Worm (Caenorhabditis elegans) whole organism, young adult: Measurements from ENCODE around the gene cpt-5.
A peak's percentile ranks its signal among the peaks of the same experiment; 100 is the strongest.

ENCODE experiments used
- B0336.3 ChIP-seq: fragments of 200-800 bp; sonication (Bioruptor generic); IDR thresholded peaks from 2 replicates; pipeline ENCODE4 v1.3.6; 2022; ENCODE audit warnings: missing genetic modification characterization, missing compliant biosample characterization
- C06A6.2 ChIP-seq: fragments of 200-800 bp; sonication (Bioruptor generic); conservative IDR thresholded peaks from 2 replicates; pipeline ENCODE4 v1.3.6; 2022; ENCODE audit warnings: missing genetic modification characterization, missing compliant biosample characterization
- F10E7.11 ChIP-seq: sonication (generic microtip); optimal IDR thresholded peaks from 2 replicates; lab custom pipeline; 2017; ENCODE audit warnings: mild to moderate bottlenecking, missing genetic modification characterization, moderate library complexity, missing compliant biosample characterization
- F23B12.7 ChIP-seq: sonication (generic microtip); optimal IDR thresholded peaks from 2 replicates; lab custom pipeline; 2017; ENCODE audit warnings: missing genetic modification characterization, mild to moderate bottlenecking, missing compliant biosample characterization, antibody characterized with exemption, moderate library complexity; ENCODE audit not compliant: insufficient read depth
- F37B4.10 ChIP-seq: fragments of 200-800 bp; sonication (Bioruptor generic); IDR thresholded peaks from 2 replicates; pipeline ENCODE4 v1.3.6; 2022; ENCODE audit warnings: missing genetic modification characterization, missing compliant biosample characterization
- K11D2.4 ChIP-seq: fragments of 200-800 bp; sonication (Bioruptor generic); IDR thresholded peaks from 2 replicates; pipeline ENCODE4 v1.3.6; 2022; ENCODE audit warnings: missing genetic modification reagents, missing genetic modification characterization, missing compliant biosample characterization
- Y53F4B.3 ChIP-seq: fragments of 200-800 bp; sonication (Bioruptor generic); IDR thresholded peaks from 2 replicates; pipeline ENCODE4 v1.3.6; 2022; ENCODE audit warnings: missing genetic modification reagents, missing genetic modification characterization, missing compliant biosample characterization
- Y79H2A.3 ChIP-seq: fragments of 200-800 bp; sonication (Bioruptor generic); conservative IDR thresholded peaks from 2 replicates; pipeline ENCODE4 v1.3.6; 2022; ENCODE audit warnings: missing genetic modification reagents, missing genetic modification characterization, missing compliant biosample characterization
- Y95B8A.8 ChIP-seq: fragments of 200-800 bp; sonication (Bioruptor generic); IDR thresholded peaks from 2 replicates; pipeline ENCODE4 v1.3.6; 2022; ENCODE audit warnings: missing genetic modification reagents, missing genetic modification characterization, missing compliant biosample characterization
- ZK185.1 ChIP-seq: sonication (generic microtip); optimal IDR thresholded peaks from 2 replicates; lab custom pipeline; 2016; ENCODE audit warnings: mild to moderate bottlenecking, missing genetic modification characterization, missing compliant biosample characterization; ENCODE audit not compliant: poor library complexity, severe bottlenecking
- ama-1 ChIP-seq, 3 experiments: fragments of 150-350 bp in 1 of 3; sonication (generic microtip) in 2 of 3; optimal IDR thresholded peaks; 2 replicates each; lab custom pipeline; 2014 to 2018; ENCODE audit warnings: missing biosample characterization in 2 of 3, missing genetic modification characterization in 2 of 3, missing genetic modification reagents in 2 of 3
- aptf-2 ChIP-seq: fragments of 200-800 bp; sonication (Bioruptor generic); conservative IDR thresholded peaks from 2 replicates; pipeline ENCODE4 v1.3.6; 2022; ENCODE audit warnings: missing genetic modification reagents, missing genetic modification characterization, missing compliant biosample characterization
- atf-7 ChIP-seq: sonication (generic microtip); optimal IDR thresholded peaks from 2 replicates; lab custom pipeline; 2017; ENCODE audit warnings: mild to moderate bottlenecking, missing genetic modification characterization, missing compliant biosample characterization
- attf-5 ChIP-seq: fragments of 200-800 bp; sonication (Bioruptor generic); optimal IDR thresholded peaks from 2 replicates; lab custom pipeline; 2018; ENCODE audit warnings: mild to moderate bottlenecking, missing genetic modification characterization, missing compliant biosample characterization
- bed-1 ChIP-seq: fragments of 200-800 bp; sonication (Bioruptor generic); IDR thresholded peaks from 2 replicates; pipeline ENCODE4 v1.3.6; 2022; ENCODE audit warnings: missing genetic modification reagents, missing genetic modification characterization, missing compliant biosample characterization
- cebp-1 ChIP-seq, 2 experiments: fragments of 200-800 bp in 1 of 2; sonication (Bioruptor generic) in 1 of 2; sonication (generic microtip) in 1 of 2; IDR thresholded peaks in 1 of 2; optimal IDR thresholded peaks in 1 of 2; 2 replicates each; pipeline versions ENCODE4 v1.3.6 to Lab custom; 2017 to 2022; ENCODE audit warnings: missing compliant biosample characterization in 2 of 2, missing genetic modification characterization in 2 of 2, mild to moderate bottlenecking in 1 of 2, missing genetic modification reagents in 1 of 2, moderate library complexity in 1 of 2
- ceh-100 ChIP-seq: fragments of 200-800 bp; sonication (Bioruptor generic); IDR thresholded peaks from 2 replicates; pipeline ENCODE4 v1.3.6; 2022; ENCODE audit warnings: missing genetic modification reagents, missing genetic modification characterization, missing compliant biosample characterization
- ceh-27 ChIP-seq: fragments of 200-800 bp; sonication (Bioruptor generic); optimal IDR thresholded peaks from 2 replicates; lab custom pipeline; 2018; ENCODE audit warnings: mild to moderate bottlenecking, missing genetic modification characterization, moderate library complexity, missing compliant biosample characterization
- ceh-79 ChIP-seq: sonication (generic microtip); optimal IDR thresholded peaks from 2 replicates; lab custom pipeline; 2017; ENCODE audit warnings: mild to moderate bottlenecking, missing genetic modification characterization, missing compliant biosample characterization
- chd-7 ChIP-seq: sonication (generic microtip); optimal IDR thresholded peaks from 2 replicates; lab custom pipeline; 2016; ENCODE audit warnings: mild to moderate bottlenecking, missing genetic modification characterization, moderate library complexity, missing compliant biosample characterization
- dpl-1 ChIP-seq: fragments of 150-350 bp; optimal IDR thresholded peaks from 2 replicates; lab custom pipeline; 2014; ENCODE audit warnings: missing biosample characterization, missing genetic modification reagents, missing genetic modification characterization
- egl-44 ChIP-seq: fragments of 200-800 bp; sonication (Bioruptor generic); IDR thresholded peaks from 2 replicates; pipeline ENCODE4 v1.3.6; 2022; ENCODE audit warnings: missing genetic modification reagents, missing genetic modification characterization, missing compliant biosample characterization
- egrh-3 ChIP-seq: fragments of 200-800 bp; sonication (Bioruptor generic); IDR thresholded peaks from 2 replicates; pipeline ENCODE4 v1.3.6; 2022; ENCODE audit warnings: missing genetic modification reagents, missing genetic modification characterization, missing compliant biosample characterization
- gei-17 ChIP-seq: fragments of 200-800 bp; sonication (Bioruptor generic); optimal IDR thresholded peaks from 2 replicates; lab custom pipeline; 2018; ENCODE audit warnings: mild to moderate bottlenecking, missing genetic modification characterization, missing compliant biosample characterization
- hlh-12 ChIP-seq: sonication (generic microtip); optimal IDR thresholded peaks from 2 replicates; lab custom pipeline; 2016; ENCODE audit warnings: missing genetic modification characterization, missing compliant biosample characterization
- hrde-1 ChIP-seq: sonication (generic microtip); optimal IDR thresholded peaks from 2 replicates; lab custom pipeline; 2016; ENCODE audit warnings: missing genetic modification characterization, mild to moderate bottlenecking, missing compliant biosample characterization, moderate library complexity, missing genotype, missing genetic modification reagents, borderline replicate concordance
- let-526 ChIP-seq: fragments of 200-800 bp; sonication (Bioruptor generic); IDR thresholded peaks from 2 replicates; pipeline ENCODE4 v1.3.6; 2022; ENCODE audit warnings: missing genetic modification reagents, missing genetic modification characterization, missing compliant biosample characterization
- let-607 ChIP-seq, 2 experiments: fragments of 200-800 bp in 1 of 2; sonication (Bioruptor generic) in 1 of 2; sonication (generic microtip) in 1 of 2; optimal IDR thresholded peaks; 2 replicates each; lab custom pipeline; 2016 to 2018; ENCODE audit warnings: mild to moderate bottlenecking in 2 of 2, missing compliant biosample characterization in 2 of 2, missing genetic modification characterization in 2 of 2, moderate library complexity in 2 of 2, missing genotype in 1 of 2
- lin-26 ChIP-seq: fragments of 200-800 bp; sonication (Bioruptor generic); IDR thresholded peaks from 2 replicates; pipeline ENCODE4 v1.3.6; 2022; ENCODE audit warnings: missing genetic modification reagents, missing genetic modification characterization, missing compliant biosample characterization
- lin-40 ChIP-seq: sonication (generic microtip); optimal IDR thresholded peaks from 2 replicates; lab custom pipeline; 2016; ENCODE audit warnings: missing genetic modification characterization, mild to moderate bottlenecking, missing compliant biosample characterization, missing genotype, missing genetic modification reagents
- lir-1 ChIP-seq: fragments of 200-800 bp; sonication (Bioruptor generic); conservative IDR thresholded peaks from 2 replicates; pipeline ENCODE4 v1.3.6; 2022; ENCODE audit warnings: missing genetic modification reagents, missing genetic modification characterization, missing compliant biosample characterization
- lsl-1 ChIP-seq: fragments of 200-800 bp; sonication (Bioruptor generic); optimal IDR thresholded peaks from 2 replicates; lab custom pipeline; 2018; ENCODE audit warnings: mild to moderate bottlenecking, missing genetic modification characterization, moderate library complexity, missing compliant biosample characterization
- madf-10 ChIP-seq: sonication (generic microtip); optimal IDR thresholded peaks from 2 replicates; lab custom pipeline; 2016; ENCODE audit warnings: mild to moderate bottlenecking, missing genetic modification characterization, missing compliant biosample characterization
- madf-3 ChIP-seq: fragments of 200-800 bp; sonication (Bioruptor generic); IDR thresholded peaks from 2 replicates; pipeline ENCODE4 v1.3.6; 2022; ENCODE audit warnings: missing genetic modification reagents, missing genetic modification characterization, missing compliant biosample characterization
- madf-6 ChIP-seq: fragments of 200-800 bp; sonication (Bioruptor generic); IDR thresholded peaks from 2 replicates; pipeline ENCODE4 v1.3.6; 2022; ENCODE audit warnings: missing genetic modification reagents, missing genetic modification characterization, missing compliant biosample characterization
- mxl-1 ChIP-seq: sonication (generic microtip); optimal IDR thresholded peaks from 2 replicates; lab custom pipeline; 2016; ENCODE audit warnings: missing genetic modification characterization, missing compliant biosample characterization
- nfyb-1 ChIP-seq: fragments of 200-800 bp; sonication (Bioruptor generic); IDR thresholded peaks from 2 replicates; pipeline ENCODE4 v1.3.6; 2022; ENCODE audit warnings: missing genetic modification reagents, missing genetic modification characterization, missing compliant biosample characterization
- nhr-80 ChIP-seq: sonication (generic microtip); optimal IDR thresholded peaks from 2 replicates; lab custom pipeline; 2016; ENCODE audit warnings: missing genetic modification characterization, missing compliant biosample characterization
- nhr-90 ChIP-seq: sonication (generic microtip); optimal IDR thresholded peaks from 2 replicates; lab custom pipeline; 2016; ENCODE audit warnings: missing genotype, mild to moderate bottlenecking, missing genetic modification characterization, missing compliant biosample characterization
- pbrm-1 ChIP-seq: fragments of 200-800 bp; sonication (Bioruptor generic); IDR thresholded peaks from 2 replicates; pipeline ENCODE4 v1.3.6; 2022; ENCODE audit warnings: missing genetic modification reagents, missing genetic modification characterization, missing compliant biosample characterization
- pha-4 ChIP-seq: fragments of 150-350 bp; sonication (generic microtip); optimal IDR thresholded peaks from 2 replicates; lab custom pipeline; 2014; ENCODE audit warnings: missing biosample characterization, missing genetic modification reagents, missing genetic modification characterization
- sdz-38 ChIP-seq: sonication (generic microtip); optimal IDR thresholded peaks from 2 replicates; lab custom pipeline; 2016; ENCODE audit warnings: missing genotype, missing genetic modification characterization, missing compliant biosample characterization
- somi-1 ChIP-seq: fragments of 200-800 bp; sonication (Bioruptor generic); optimal IDR thresholded peaks from 2 replicates; lab custom pipeline; 2018; ENCODE audit warnings: mild to moderate bottlenecking, missing genetic modification characterization, missing compliant biosample characterization
- sptf-2 ChIP-seq: fragments of 200-800 bp; sonication (Bioruptor generic); optimal IDR thresholded peaks from 2 replicates; lab custom pipeline; 2018; ENCODE audit warnings: mild to moderate bottlenecking, missing genetic modification characterization, missing compliant biosample characterization
- unc-62 ChIP-seq: fragments of 150-350 bp; optimal IDR thresholded peaks from 2 replicates; lab custom pipeline; 2014; ENCODE audit warnings: missing biosample characterization, missing genetic modification reagents, missing genetic modification characterization

The cpt-5 gene

ce11 chrV:13908120-13908915 is 35.3 kb downstream of the cpt-5 start (continued):
- TF ChIP-seq nhr-90 (tag; lab: Kevin White, UChicago): no peak
- TF ChIP-seq, all 124 proteins: peak for 17

- TF ChIP-seq attf-5 (GFP tag; lab: Kevin White, UChicago) (no peak), dpl-1 (GFP tag; lab: Kevin White, UChicago) (no peak), lsl-1 (GFP tag; lab: Kevin White, UChicago) (no peak), sptf-2 (no peak), hrde-1 (tag; lab: Kevin White, UChicago) (no peak), Y95B8A.8 (no peak), cebp-1 (GFP tag; IDR thresholded peaks at IDR 0.05; lab: Robert Waterston, UW) (no peak), cebp-1 (tag; optimal IDR thresholded peaks at IDR 0.05; lab: Kevin White, UChicago) (no peak), ceh-79 (tag; lab: Kevin White, UChicago) (no peak), F10E7.11 (tag; lab: Kevin White, UChicago) (no peak), hlh-12 (no peak), ceh-100 (GFP tag; lab: Robert Waterston, UW) (no peak), lin-40 (no peak), sdz-38 (no peak), nhr-80 (tag; lab: Kevin White, UChicago) (no peak), egrh-3 (no peak), ceh-27 (GFP tag; lab: Kevin White, UChicago) (no peak), Y79H2A.3 (GFP tag; lab: Robert Waterston, UW) (no peak), C06A6.2 (GFP tag; lab: Robert Waterston, UW) (no peak), ama-1 (optimal IDR thresholded peaks at IDR 0.05; lab: Kevin White, UChicago) (peak; percentile 90), ama-1 (GFP tag; optimal IDR thresholded peaks at IDR 0.05; lab: Kevin White, UChicago) (no peak), pbrm-1 (GFP tag; lab: Robert Waterston, UW) (0 out of 2 replicates have a peak, but pooled peaks have one; percentile 5), mxl-1 (tag; lab: Kevin White, UChicago) (no peak), madf-6 (GFP tag; lab: Robert Waterston, UW) (no peak), madf-3 (GFP tag; lab: Robert Waterston, UW) (no peak), F37B4.10 (GFP tag; lab: Robert Waterston, UW) (no peak), bed-1 (no peak), aptf-2 (0 out of 2 replicates have a peak, but pooled peaks have one; percentile 4), B0336.3 (GFP tag; lab: Robert Waterston, UW) (0 out of 2 replicates have a peak, but pooled peaks have one; percentile 0), gei-17 (GFP tag; lab: Kevin White, UChicago) (no peak)
Observed at ce11 chrV:13908916-13909176, 35.9 kb downstream of the cpt-5 start, which contains the start of gene C06B3.6. Gene C06B3.6, minus strand, starts transcription at chrV:13908967.

- TF ChIP-seq madf-3 (GFP tag; lab: Robert Waterston, UW): 0 out of 2 replicates have a peak, but pooled peaks have one; percentile 2
- peak; percentile 96 for TF ChIP-seq atf-7 (tag; lab: Kevin White, UChicago)
- peak; percentile 45; the same call in 1 of the 2 replicates for TF ChIP-seq K11D2.4 (GFP tag; lab: Robert Waterston, UW)
- TF ChIP-seq egl-44 (GFP tag; lab: Robert Waterston, UW): peak; percentile 37; the same call in 1 of the 2 replicates
- peak; percentile 62 for TF ChIP-seq unc-62 (GFP tag; lab: Kevin White, UChicago)
- TF ChIP-seq pha-4 (tag; lab: Kevin White, UChicago): peak; percentile 91
- TF ChIP-seq F23B12.7: peak; percentile 14
- no peak for TF ChIP-seq bed-1
- no peak for TF ChIP-seq Y53F4B.3 (GFP tag; lab: Robert Waterston, UW)
- peak; percentile 17 for TF ChIP-seq ZK185.1
- peak; percentile 46; the same call in 1 of the 2 replicates for TF ChIP-seq nfyb-1 (GFP tag; lab: Robert Waterston, UW)
- TF ChIP-seq lin-26 (GFP tag; lab: Robert Waterston, UW): no peak
- TF ChIP-seq somi-1 (GFP tag; lab: Kevin White, UChicago): peak; percentile 53
- no peak for TF ChIP-seq chd-7 (tag; lab: Kevin White, UChicago)
- TF ChIP-seq madf-10 (tag; lab: Kevin White, UChicago): peak; percentile 72
- TF ChIP-seq lir-1: peak; percentile 34; the same call in 1 of the 2 replicates
- peak in 1 of 2 experiments; percentile 47 for TF ChIP-seq let-607 (tag; optimal IDR thresholded peaks at IDR 0.05; lab: Kevin White, UChicago)
- peak; percentile 81 for TF ChIP-seq let-526 (GFP tag; lab: Robert Waterston, UW)
Observed at ce11 chrV:13909400-13909799, 36.4 kb downstream of the cpt-5 start, which contains the start of gene C06B3.7. Gene C06B3.7, plus strand, starts transcription at chrV:13909686.
